Worm (Caenorhabditis elegans) whole organism, L4 larva: ENCODE results near the gene F12F6.1.

ENCODE experiments used
- D1046.2 ChIP-seq: fragments of 200-800 bp; sonication (Bioruptor generic); IDR thresholded peaks from 2 replicates; pipeline ENCODE4 v1.3.6; 2022; ENCODE audit warnings: missing genetic modification characterization, missing compliant biosample characterization
- F10B5.3 ChIP-seq: sonication (generic microtip); optimal IDR thresholded peaks from 2 replicates; lab custom pipeline; 2016; ENCODE audit warnings: mild to moderate bottlenecking, missing genetic modification characterization, missing compliant biosample characterization
- F49E8.2 ChIP-seq: sonication (generic microtip); optimal IDR thresholded peaks from 2 replicates; lab custom pipeline; 2016; ENCODE audit warnings: missing compliant biosample characterization, mild to moderate bottlenecking, missing genetic modification characterization, borderline replicate concordance
- T26A8.4 ChIP-seq: fragments of 200-800 bp; sonication (Bioruptor generic); IDR thresholded peaks from 2 replicates; pipeline ENCODE4 v1.3.6; 2022; ENCODE audit warnings: missing genetic modification characterization, missing compliant biosample characterization
- Y105C5A.15 ChIP-seq: fragments of 200-800 bp; sonication (Bioruptor generic); IDR thresholded peaks from 2 replicates; pipeline ENCODE4 v1.3.6; 2022; ENCODE audit warnings: missing genetic modification characterization, missing compliant biosample characterization
- ZK337.2 ChIP-seq: fragments of 200-800 bp; sonication (Bioruptor generic); IDR thresholded peaks from 2 replicates; pipeline ENCODE4 v1.3.6; 2022; ENCODE audit warnings: missing genetic modification reagents, missing genetic modification characterization, missing compliant biosample characterization
- ZK546.5 ChIP-seq, 2 experiments: sonication (generic microtip); optimal IDR thresholded peaks; 2 replicates each; lab custom pipeline; 2017; ENCODE audit warnings: missing biosample characterization in 2 of 2, missing genetic modification characterization in 2 of 2
- aha-1 ChIP-seq: fragments of 150-350 bp; peaks from one replicate; lab custom pipeline; 2014; ENCODE audit warnings: missing biosample characterization, missing genetic modification characterization
- attf-4 ChIP-seq: sonication (generic microtip); optimal IDR thresholded peaks from 3 replicates; lab custom pipeline; 2017; ENCODE audit warnings: missing biosample characterization, missing genetic modification characterization
- ceh-20 ChIP-seq: fragments of 200-800 bp; sonication (Bioruptor generic); IDR thresholded peaks from 2 replicates; pipeline ENCODE4 v1.3.6; 2022; ENCODE audit warnings: missing genetic modification reagents, missing genetic modification characterization, missing compliant biosample characterization
- ceh-28 ChIP-seq: fragments of 150-350 bp; optimal IDR thresholded peaks from 2 replicates; lab custom pipeline; 2014; ENCODE audit warnings: missing biosample characterization, missing genetic modification reagents, missing genetic modification characterization
- ceh-32 ChIP-seq: sonication (generic microtip); optimal IDR thresholded peaks from 2 replicates; lab custom pipeline; 2016; ENCODE audit warnings: mild to moderate bottlenecking, missing genetic modification characterization, missing compliant biosample characterization; ENCODE audit not compliant: poor library complexity
- ceh-62 ChIP-seq: sonication (generic microtip); optimal IDR thresholded peaks from 2 replicates; lab custom pipeline; 2017; ENCODE audit warnings: missing biosample characterization, missing genetic modification characterization
- ceh-82 ChIP-seq: sonication (generic microtip); optimal IDR thresholded peaks from 2 replicates; lab custom pipeline; 2017; ENCODE audit warnings: missing biosample characterization, missing genetic modification characterization
- ces-1 ChIP-seq: fragments of 150-350 bp; sonication (generic microtip); optimal IDR thresholded peaks from 4 replicates; lab custom pipeline; 2014; ENCODE audit warnings: missing biosample characterization, missing genetic modification reagents, missing genetic modification characterization
- ctbp-1 ChIP-seq: fragments of 200-800 bp; sonication (Bioruptor generic); IDR thresholded peaks from 2 replicates; pipeline ENCODE4 v1.3.6; 2022; ENCODE audit warnings: missing genetic modification reagents, missing genetic modification characterization, missing compliant biosample characterization
- daf-12 ChIP-seq: fragments of 150-350 bp; optimal IDR thresholded peaks from 2 replicates; lab custom pipeline; 2014; ENCODE audit warnings: missing biosample characterization, missing genetic modification reagents, missing genetic modification characterization
- daf-16 ChIP-seq, 3 experiments: sonication (generic microtip); optimal IDR thresholded peaks; 2 replicates each; lab custom pipeline; 2016 to 2017; ENCODE audit warnings: missing genetic modification characterization in 3 of 3, missing genetic modification reagents in 3 of 3, mild to moderate bottlenecking in 2 of 3, missing compliant biosample characterization in 2 of 3, missing biosample characterization in 1 of 3, moderate library complexity in 1 of 3
- dmd-8 ChIP-seq: fragments of 200-800 bp; sonication (Bioruptor generic); IDR thresholded peaks from 2 replicates; pipeline ENCODE4 v1.3.6; 2022; ENCODE audit warnings: missing genetic modification characterization, missing compliant biosample characterization
- dmd-9 ChIP-seq: fragments of 200-800 bp; sonication (Bioruptor generic); IDR thresholded peaks from 2 replicates; pipeline ENCODE4 v1.3.6; 2022; ENCODE audit warnings: missing genetic modification reagents, missing genetic modification characterization, missing compliant biosample characterization
- duxl-1 ChIP-seq: sonication (generic microtip); optimal IDR thresholded peaks from 2 replicates; lab custom pipeline; 2016; ENCODE audit warnings: mild to moderate bottlenecking, missing genetic modification characterization, moderate library complexity, missing compliant biosample characterization; ENCODE audit not compliant: poor library complexity
- dve-1 ChIP-seq: sonication (generic microtip); optimal IDR thresholded peaks from 2 replicates; lab custom pipeline; 2017; ENCODE audit warnings: antibody characterized with exemption, mild to moderate bottlenecking, missing genetic modification characterization, missing compliant biosample characterization; ENCODE audit not compliant: insufficient read depth
- egl-27 ChIP-seq: sonication (generic microtip); optimal IDR thresholded peaks from 3 replicates; lab custom pipeline; 2017; ENCODE audit warnings: missing biosample characterization, missing genetic modification reagents, missing genetic modification characterization
- fkh-10 ChIP-seq: fragments of 150-350 bp; optimal IDR thresholded peaks from 2 replicates; lab custom pipeline; 2014; ENCODE audit warnings: missing biosample characterization, missing genetic modification reagents, missing genetic modification characterization
- hlh-11 ChIP-seq: fragments of 200-800 bp; sonication (Bioruptor generic); optimal IDR thresholded peaks from 2 replicates; lab custom pipeline; 2018; ENCODE audit warnings: mild to moderate bottlenecking, missing genetic modification characterization, missing compliant biosample characterization
- hlh-30 ChIP-seq: sonication (generic microtip); optimal IDR thresholded peaks from 2 replicates; lab custom pipeline; 2017; ENCODE audit warnings: antibody characterized with exemption, mild to moderate bottlenecking, missing genetic modification characterization, missing compliant biosample characterization; ENCODE audit not compliant: insufficient read depth
- hmg-1.1 ChIP-seq: fragments of 200-800 bp; sonication (Bioruptor generic); IDR thresholded peaks from 2 replicates; pipeline ENCODE4 v1.3.6; 2022; ENCODE audit warnings: missing genetic modification reagents, missing genetic modification characterization, missing compliant biosample characterization
- jun-1 ChIP-seq: fragments of 150-350 bp; optimal IDR thresholded peaks from 2 replicates; lab custom pipeline; 2014; ENCODE audit warnings: missing biosample characterization, missing genetic modification reagents, missing genetic modification characterization
- lin-1 ChIP-seq: fragments of 200-800 bp; sonication (Bioruptor generic); IDR thresholded peaks from 2 replicates; pipeline ENCODE4 v1.3.6; 2022; ENCODE audit warnings: missing genetic modification reagents, missing genetic modification characterization, missing compliant biosample characterization
- mxl-3 ChIP-seq: fragments of 200-800 bp; sonication (Bioruptor generic); optimal IDR thresholded peaks from 2 replicates; lab custom pipeline; 2018; ENCODE audit warnings: mild to moderate bottlenecking, missing genetic modification characterization, missing compliant biosample characterization
- nhr-25 ChIP-seq: sonication (generic microtip); optimal IDR thresholded peaks from 2 replicates; lab custom pipeline; 2017; ENCODE audit warnings: missing genetic modification characterization, mild to moderate bottlenecking, missing compliant biosample characterization, antibody characterized with exemption, moderate library complexity, borderline replicate concordance; ENCODE audit not compliant: insufficient read depth
- nhr-41 ChIP-seq: fragments of 200-800 bp; sonication (Bioruptor generic); IDR thresholded peaks from 2 replicates; pipeline ENCODE4 v1.3.6; 2022; ENCODE audit warnings: missing genetic modification reagents, missing genetic modification characterization, missing compliant biosample characterization
- nhr-76 ChIP-seq: fragments of 150-350 bp; optimal IDR thresholded peaks from 2 replicates; lab custom pipeline; 2014; ENCODE audit warnings: missing biosample characterization, missing genetic modification characterization
- pha-4 ChIP-seq, 2 experiments: fragments of 150-350 bp in 1 of 2; fragments of 200-800 bp in 1 of 2; sonication (Bioruptor generic) in 1 of 2; IDR thresholded peaks in 1 of 2; optimal IDR thresholded peaks in 1 of 2; 2 replicates each; pipeline versions ENCODE4 v1.3.6 to Lab custom; 2014 to 2022; ENCODE audit warnings: missing genetic modification characterization in 2 of 2, missing genetic modification reagents in 2 of 2, missing biosample characterization in 1 of 2, missing compliant biosample characterization in 1 of 2
- pqm-1 ChIP-seq: sonication (generic microtip); optimal IDR thresholded peaks from 2 replicates; lab custom pipeline; 2017; ENCODE audit warnings: missing biosample characterization, missing genetic modification characterization
- sdz-12 ChIP-seq: fragments of 200-800 bp; sonication (Bioruptor generic); optimal IDR thresholded peaks from 2 replicates; lab custom pipeline; 2018; ENCODE audit warnings: mild to moderate bottlenecking, missing genetic modification characterization, missing compliant biosample characterization
- snpc-1.2 ChIP-seq: fragments of 200-800 bp; sonication (Bioruptor generic); IDR thresholded peaks from 2 replicates; pipeline ENCODE4 v1.3.6; 2022; ENCODE audit warnings: missing genetic modification reagents, missing genetic modification characterization, missing compliant biosample characterization
- snpc-4 ChIP-seq: fragments of 150-350 bp; optimal IDR thresholded peaks from 2 replicates; lab custom pipeline; 2014; ENCODE audit warnings: missing biosample characterization, missing genetic modification characterization
- tag-97 ChIP-seq: fragments of 200-800 bp; sonication (Bioruptor generic); IDR thresholded peaks from 2 replicates; pipeline ENCODE4 v1.3.6; 2022; ENCODE audit warnings: missing genetic modification characterization, missing compliant biosample characterization
- tra-1 ChIP-seq: fragments of 200-800 bp; sonication (Bioruptor generic); IDR thresholded peaks from 2 replicates; pipeline ENCODE4 v1.3.6; 2022; ENCODE audit warnings: missing genetic modification reagents, missing genetic modification characterization, missing compliant biosample characterization
- vab-7 ChIP-seq: fragments of 200-800 bp; sonication (Bioruptor generic); IDR thresholded peaks from 2 replicates; pipeline ENCODE4 v1.3.6; 2022; ENCODE audit warnings: missing genetic modification reagents, missing genetic modification characterization, missing compliant biosample characterization
- zfp-2 ChIP-seq: sonication (generic microtip); optimal IDR thresholded peaks from 2 replicates; lab custom pipeline; 2016; ENCODE audit warnings: mild to moderate bottlenecking, missing genetic modification characterization, missing compliant biosample characterization
- zip-11 ChIP-seq: fragments of 200-800 bp; sonication (Bioruptor generic); IDR thresholded peaks from 2 replicates; pipeline ENCODE4 v1.3.6; 2022; ENCODE audit warnings: missing genetic modification characterization, missing compliant biosample characterization
- ztf-11 ChIP-seq: fragments of 150-350 bp; optimal IDR thresholded peaks from 2 replicates; lab custom pipeline; 2014; ENCODE audit warnings: missing biosample characterization, missing genetic modification characterization
- ztf-7 ChIP-seq: fragments of 150-350 bp; optimal IDR thresholded peaks from 2 replicates; lab custom pipeline; 2014; ENCODE audit warnings: missing biosample characterization, missing genetic modification characterization

F12F6.1 gene

DNA sequence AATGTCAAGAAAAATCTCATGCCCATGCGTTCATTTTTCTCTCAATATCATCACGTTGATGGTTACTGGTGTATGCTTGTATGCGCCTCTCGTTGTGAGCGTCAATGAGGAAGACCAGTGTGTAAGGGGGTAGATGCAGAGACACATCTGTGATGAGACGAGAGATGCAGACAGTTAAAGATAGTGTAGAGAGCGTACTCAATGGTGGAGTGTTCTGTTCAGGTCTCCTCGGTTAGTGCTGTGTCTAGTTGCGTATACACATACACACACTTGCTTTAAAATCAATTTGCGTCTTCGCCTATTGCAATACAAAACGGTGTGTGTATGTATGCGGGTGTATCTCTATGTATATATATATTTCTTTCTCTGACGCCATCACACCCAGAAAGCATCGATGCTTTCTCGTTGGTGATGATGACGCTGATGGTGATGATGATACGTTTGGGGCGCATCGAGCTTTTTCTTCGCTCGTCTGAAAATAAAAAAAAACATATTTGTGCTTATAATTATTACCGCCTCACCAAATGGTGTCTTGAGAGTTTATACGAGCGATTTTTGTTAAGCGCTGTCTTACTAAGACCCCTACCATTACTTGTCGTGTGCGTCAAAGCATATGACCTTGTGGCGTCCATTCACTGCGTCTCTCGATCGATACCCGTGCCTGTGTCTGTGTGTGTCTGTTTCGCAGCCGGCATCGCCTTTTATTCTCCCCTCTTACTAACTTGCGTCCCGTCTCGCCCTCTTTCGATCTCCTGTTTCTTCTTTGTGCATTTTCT is 9.8 kb downstream of the F12F6.1 start, which contains the start of gene F40F11.3 (continued):
- TF ChIP-seq F49E8.2 (tag; lab: Kevin White, UChicago) (no peak), ZK546.5 (tag; optimal IDR thresholded peaks at IDR 0.05; lab: Kevin White, UChicago) (peak in 1 of 2 experiments; percentile 17), aha-1 (tag; lab: Kevin White, UChicago) (peak; percentile 96), fkh-10 (GFP tag; lab: Kevin White, UChicago) (peak; percentile 81), jun-1 (tag; lab: Kevin White, UChicago) (peak; percentile 28), mxl-3 (GFP tag; lab: Kevin White, UChicago) (peak; percentile 87), nhr-41 (GFP tag; lab: Robert Waterston, UW) (peak; percentile 63; the same call in 1 of the 2 replicates), ceh-32 (tag; lab: Kevin White, UChicago) (no peak), sdz-12 (no peak), ces-1 (peak; percentile 56), dmd-8 (GFP tag; lab: Robert Waterston, UW) (peak; percentile 25; the same call in 1 of the 2 replicates), ctbp-1 (GFP tag; lab: Robert Waterston, UW) (peak; percentile 74)
- TF ChIP-seq, all 104 proteins: peak for 57

DNA sequence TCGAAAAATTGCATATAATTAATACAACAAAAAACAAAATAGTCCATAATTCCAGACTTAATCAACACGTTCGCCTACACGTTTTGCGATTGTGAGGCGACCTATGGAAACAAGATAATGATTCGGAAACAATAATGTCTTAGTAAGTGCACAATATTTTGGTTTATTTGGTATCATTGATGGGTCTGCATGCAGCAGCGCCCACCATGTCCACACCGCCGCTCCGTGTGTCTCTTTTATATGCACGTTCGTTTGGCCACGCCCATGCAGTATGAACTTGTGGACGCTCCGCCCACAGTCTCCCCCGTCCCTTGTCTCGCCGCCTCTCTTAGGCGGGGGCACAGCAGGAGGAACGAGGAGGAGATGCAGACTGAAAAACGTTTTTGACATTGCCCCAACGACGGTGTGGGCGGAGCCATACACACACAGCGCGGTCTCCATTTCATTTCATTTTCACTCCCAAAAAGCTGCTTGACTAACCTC is 10.5 kb downstream of the F12F6.1 start, which contains the start of gene mig-38:
TSS of gene mig-38 (plus strand) at position 54 of the 483 bp plus-strand sequence.
- TF ChIP-seq ceh-62 (tag; lab: Kevin White, UChicago) (no peak), snpc-1.2 (GFP tag; lab: Robert Waterston, UW) (no peak), dve-1 (peak; percentile 8), nhr-76 (tag; lab: Kevin White, UChicago) (no peak), ZK337.2 (GFP tag; lab: Robert Waterston, UW) (no peak), ceh-32 (tag; lab: Kevin White, UChicago) (no peak), nhr-25 (tag; lab: Kevin White, UChicago) (no peak), zfp-2 (no peak), pqm-1 (peak; percentile 11), Y105C5A.15 (GFP tag; lab: Robert Waterston, UW) (0 out of 2 replicates have a peak, but pooled peaks have one; percentile 63), ceh-82 (tag; lab: Kevin White, UChicago) (no peak), vab-7 (GFP tag; lab: Robert Waterston, UW) (no peak), daf-12 (tag; lab: Kevin White, UChicago) (no peak), mxl-3 (GFP tag; lab: Kevin White, UChicago) (peak; percentile 92), dmd-9 (0 out of 2 replicates have a peak, but pooled peaks have one; percentile 10), pha-4 (GFP tag; IDR thresholded peaks at IDR 0.05; lab: Robert Waterston, UW) (no peak), pha-4 (tag; optimal IDR thresholded peaks at IDR 0.05; lab: Kevin White, UChicago) (no peak), ztf-7 (tag; lab: Kevin White, UChicago) (no peak), F10B5.3 (no peak), snpc-4 (tag; lab: Kevin White, UChicago) (no peak), ceh-20 (peak; percentile 13; the same call in 1 of the 2 replicates), T26A8.4 (GFP tag; lab: Robert Waterston, UW) (no peak), hmg-1.1 (GFP tag; lab: Robert Waterston, UW) (peak; percentile 67), tra-1 (GFP tag; lab: Robert Waterston, UW) (no peak), lin-1 (GFP tag; lab: Robert Waterston, UW) (no peak), daf-16 (GFP tag; optimal IDR thresholded peaks at IDR 0.05; lab: Kevin White, UChicago) (peak; percentile 1 to 18), daf-16 (tag; optimal IDR thresholded peaks at IDR 0.05; lab: Kevin White, UChicago) (peak; percentile 55), egl-27 (tag; lab: Kevin White, UChicago) (no peak), duxl-1 (tag; lab: Kevin White, UChicago) (no peak), tag-97 (GFP tag; lab: Robert Waterston, UW) (no peak), nhr-41 (GFP tag; lab: Robert Waterston, UW) (no peak), hlh-11 (peak; percentile 81), F49E8.2 (tag; lab: Kevin White, UChicago) (no peak), ztf-11 (no peak), attf-4 (tag; lab: Kevin White, UChicago) (no peak), hlh-30 (tag; lab: Kevin White, UChicago) (peak; percentile 47), zip-11 (GFP tag; lab: Robert Waterston, UW) (no peak), ceh-28 (no peak), ces-1 (no peak), D1046.2 (GFP tag; lab: Robert Waterston, UW) (0 out of 2 replicates have a peak, but pooled peaks have one; percentile 48)
